Fruit fly (Drosophila melanogaster): ENCODE results near the gene CG10428.

The CG10428 gene

DNA sequence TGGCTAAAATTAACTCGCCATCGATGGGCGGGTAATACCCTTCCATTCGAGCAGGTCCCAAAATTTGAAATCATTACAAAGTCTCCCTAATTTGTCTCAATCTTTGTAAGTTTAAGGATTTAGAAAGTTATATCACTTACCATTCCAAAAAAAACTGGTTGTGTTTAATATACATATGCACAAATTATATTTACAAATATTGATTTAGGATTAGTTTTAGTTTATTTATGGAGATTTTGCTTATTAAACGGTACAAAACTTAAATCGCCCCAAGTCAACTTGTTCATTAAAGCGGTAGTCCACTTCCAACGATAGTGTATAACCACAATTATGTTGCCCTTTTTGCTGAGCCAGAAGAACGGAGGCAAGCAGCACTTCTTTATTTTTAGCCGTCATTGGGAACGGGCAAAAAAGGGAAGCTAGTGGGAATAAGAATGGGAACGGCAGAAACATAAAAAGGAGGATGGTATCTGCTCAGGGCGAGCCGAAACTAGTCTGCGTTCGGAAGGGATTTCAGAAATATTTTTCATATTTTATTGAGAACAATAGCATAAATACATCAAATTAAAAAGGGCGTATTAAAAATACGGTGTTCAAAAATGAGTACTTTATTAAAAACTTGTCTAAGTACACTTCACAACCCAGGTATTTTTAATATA lies 490 bp upstream of the CG10428 start (continued):
- no peak for TF ChIP-seq crp (GFP tag; optimal IDR thresholded peaks at IDR 0.05)
- TF ChIP-seq HHEX (GFP tag; optimal IDR thresholded peaks at IDR 0.05), result peak; percentile 13
- no peak for TF ChIP-seq pita (GFP tag; optimal IDR thresholded peaks at IDR 0.05)
- TF ChIP-seq CG3281 (GFP tag; optimal IDR thresholded peaks at IDR 0.05), result peak; percentile 3
- TF ChIP-seq CG11247 (GFP tag; IDR thresholded peaks at IDR 0.05), result no peak; the same call in 1 of the 2 replicates
- TF ChIP-seq CG6654 (GFP tag; optimal IDR thresholded peaks at IDR 0.05), result no peak
- TF ChIP-seq CG2202 (tag; optimal IDR thresholded peaks at IDR 0.05), result peak; percentile 85
- no peak for TF ChIP-seq gcm2 (GFP tag; optimal IDR thresholded peaks at IDR 0.05)
- TF ChIP-seq CG9727 (GFP tag; optimal IDR thresholded peaks at IDR 0.05), result peak; percentile 58
- peak; percentile 39 for TF ChIP-seq Atf-2 (GFP tag; optimal IDR thresholded peaks at IDR 0.05)
- no peak for TF ChIP-seq jigr1 (GFP tag; IDR thresholded peaks at IDR 0.05)
- TF ChIP-seq chm (GFP tag; IDR thresholded peaks at IDR 0.05), result peak; percentile 53; the same call in 1 of the 2 replicates
- TF ChIP-seq eve (GFP tag; optimal IDR thresholded peaks at IDR 0.05), result no peak
- no peak for TF ChIP-seq CG8765 (GFP tag; IDR thresholded peaks at IDR 0.05)
- no peak for TF ChIP-seq so (GFP tag; IDR thresholded peaks at IDR 0.05)
- TF ChIP-seq Sox100B (GFP tag; optimal IDR thresholded peaks at IDR 0.05), result peak; percentile 73
- TF ChIP-seq Antp (GFP tag; optimal IDR thresholded peaks at IDR 0.05), result no peak
- no peak for TF ChIP-seq Lpt (GFP tag; optimal IDR thresholded peaks at IDR 0.05)
- no peak for TF ChIP-seq ro (GFP tag; IDR thresholded peaks at IDR 0.05)
- TF ChIP-seq gsb (GFP tag; IDR thresholded peaks at IDR 0.05), result no peak
- no peak for TF ChIP-seq CG1832 (GFP tag; optimal IDR thresholded peaks at IDR 0.05)
- no peak for TF ChIP-seq vfl (GFP tag; optimal IDR thresholded peaks at IDR 0.05)
- peak; percentile 9 for TF ChIP-seq pho (GFP tag; optimal IDR thresholded peaks at IDR 0.05)
- no peak for TF ChIP-seq sc (optimal IDR thresholded peaks at IDR 0.05)
- TF ChIP-seq sc (GFP tag; optimal IDR thresholded peaks at IDR 0.05), result peak; percentile 81
- no peak for TF ChIP-seq D (optimal IDR thresholded peaks at IDR 0.05)
- TF ChIP-seq D (GFP tag; optimal IDR thresholded peaks at IDR 0.05), result peak; percentile 79
- TF ChIP-seq pfk (GFP tag; optimal IDR thresholded peaks at IDR 0.05), result no peak
- no peak for TF ChIP-seq Gsc (GFP tag; IDR thresholded peaks at IDR 0.05)
- TF ChIP-seq croc (GFP tag; conservative IDR thresholded peaks at IDR 0.05), result peak; percentile 73
- peak; percentile 7 for TF ChIP-seq Meics (GFP tag; optimal IDR thresholded peaks at IDR 0.05)
- no peak for TF ChIP-seq CG5180 (GFP tag; optimal IDR thresholded peaks at IDR 0.05)
- TF ChIP-seq zf30C (GFP tag; optimal IDR thresholded peaks at IDR 0.05), result no peak
- TF ChIP-seq CG11696 (GFP tag; IDR thresholded peaks at IDR 0.05), result 0 out of 2 replicates have a peak, but pooled peaks have one; percentile 22
- TF ChIP-seq vnd (GFP tag; IDR thresholded peaks at IDR 0.05; ENCODE audit: partially characterized antibody), result no peak
- no peak for TF ChIP-seq hkb (optimal IDR thresholded peaks at IDR 0.05)
- TF ChIP-seq hkb (GFP tag; IDR thresholded peaks at IDR 0.05), result peak; percentile 69
- peak; percentile 19 for TF ChIP-seq CG6683 (GFP tag; optimal IDR thresholded peaks at IDR 0.05)
- no peak for TF ChIP-seq z (GFP tag; IDR thresholded peaks at IDR 0.05)
- no peak for TF ChIP-seq tna (GFP tag; IDR thresholded peaks at IDR 0.05; ENCODE audit: partially characterized antibody)
- TF ChIP-seq Fer2 (tag; optimal IDR thresholded peaks at IDR 0.05), result peak; percentile 32
- TF ChIP-seq ap (GFP tag; IDR thresholded peaks at IDR 0.05), result 0 out of 2 replicates have a peak, but pooled peaks have one; percentile 3
- peak; percentile 19 for TF ChIP-seq CG7786 (GFP tag; optimal IDR thresholded peaks at IDR 0.05)
- peak; percentile 67 for TF ChIP-seq Ptx1 (GFP tag; IDR thresholded peaks at IDR 0.05)
- TF ChIP-seq CG3847 (GFP tag; IDR thresholded peaks at IDR 0.05), result 0 out of 2 replicates have a peak, but pooled peaks have one; percentile 14
- no peak for TF ChIP-seq CG9932 (GFP tag; IDR thresholded peaks at IDR 0.05)
- TF ChIP-seq Dfd (GFP tag; optimal IDR thresholded peaks at IDR 0.05), result no peak
- TF ChIP-seq CG17829 (tag; optimal IDR thresholded peaks at IDR 0.05), result peak; percentile 81
- no peak for TF ChIP-seq CG4282 (GFP tag; optimal IDR thresholded peaks at IDR 0.05)
- 0 out of 2 replicates have a peak, but pooled peaks have one; percentile 22 for TF ChIP-seq CG4404 (GFP tag; IDR thresholded peaks at IDR 0.05)
- peak; percentile 65 for TF ChIP-seq run (tag; optimal IDR thresholded peaks at IDR 0.05)
